Worm (Caenorhabditis elegans): ENCODE results near the gene T27A10.6.

The T27A10.6 gene

DNA sequence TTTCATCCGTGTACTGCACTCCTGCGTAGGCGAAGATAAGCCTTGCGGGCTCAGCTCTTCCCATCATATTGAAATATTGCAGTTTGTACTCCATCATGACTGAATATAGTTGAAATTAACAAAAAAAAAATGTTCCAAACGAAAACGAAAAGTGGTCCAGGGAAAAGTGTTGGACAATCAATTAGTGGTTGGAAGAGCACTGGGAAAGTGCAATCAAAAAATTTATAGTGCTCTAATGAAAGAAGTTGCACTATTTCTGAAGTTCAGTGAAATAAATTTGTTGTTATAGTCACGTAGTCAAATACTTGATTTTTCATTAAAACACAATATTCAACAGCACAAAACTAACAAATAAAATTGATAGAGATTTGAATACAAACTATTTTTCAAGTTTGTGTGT lies 37.5 kb upstream of the T27A10.6 start, which contains the start of gene gst-11 (continued):
- no peak for TF ChIP-seq ets-4 (GFP tag; optimal IDR thresholded peaks at IDR 0.05)
- TF ChIP-seq K11D2.4 (GFP tag; IDR thresholded peaks at IDR 0.05) = no peak
- no peak for TF ChIP-seq let-526 (GFP tag; IDR thresholded peaks at IDR 0.05)
- TF ChIP-seq xnd-1 (tag; optimal IDR thresholded peaks at IDR 0.05) = no peak
- no peak for TF ChIP-seq ztf-22 (GFP tag; optimal IDR thresholded peaks at IDR 0.05)

DNA sequence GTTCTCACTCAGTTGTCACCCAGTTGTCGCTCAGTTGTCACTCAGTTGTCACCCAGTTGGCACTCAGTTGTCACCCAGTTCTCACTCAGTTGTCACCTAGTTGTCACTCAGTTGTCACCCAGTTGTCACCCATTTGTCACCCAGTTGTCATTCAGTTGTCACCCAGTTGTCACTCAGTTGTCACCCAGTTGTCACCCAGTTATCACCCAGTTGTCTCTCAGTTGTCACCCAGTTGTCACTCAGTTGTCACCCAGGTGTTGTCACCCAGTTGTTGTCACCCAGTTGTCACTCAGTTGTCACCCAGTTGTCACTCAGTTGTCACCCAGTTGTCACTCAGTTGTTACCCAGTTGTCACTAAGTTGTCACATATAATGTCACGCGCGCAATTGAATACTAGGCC lies 35.4 kb upstream of the T27A10.6 start:
- TF ChIP-seq madf-3 (GFP tag; IDR thresholded peaks at IDR 0.05) (peak; percentile 39; the same call in 1 of the 2 replicates), F33H1.4 (GFP tag; IDR thresholded peaks at IDR 0.05) (0 out of 2 replicates have a peak, but pooled peaks have one; percentile 6), nfya-2 (GFP tag; IDR thresholded peaks at IDR 0.05) (0 out of 2 replicates have a peak, but pooled peaks have one; percentile 13), nfyb-1 (GFP tag; IDR thresholded peaks at IDR 0.05) (peak; percentile 51; the same call in 1 of the 2 replicates), sea-2 (GFP tag; IDR thresholded peaks at IDR 0.05) (peak; percentile 63; the same call in 1 of the 2 replicates), dox-1 (GFP tag; IDR thresholded peaks at IDR 0.05) (peak; percentile 59; the same call in 1 of the 2 replicates), mcd-1 (GFP tag; IDR thresholded peaks at IDR 0.05) (no peak), aptf-3 (GFP tag; IDR thresholded peaks at IDR 0.05) (peak; percentile 90), B0019.2 (GFP tag; conservative IDR thresholded peaks at IDR 0.05) (peak; percentile 50; the same call in 1 of the 2 replicates), egl-44 (GFP tag; IDR thresholded peaks at IDR 0.05) (peak; percentile 77; the same call in 1 of the 2 replicates), ceh-58 (GFP tag; IDR thresholded peaks at IDR 0.05) (0 out of 2 replicates have a peak, but pooled peaks have one; percentile 84), bed-2 (GFP tag; IDR thresholded peaks at IDR 0.05) (peak; percentile 82; the same call in 1 of the 2 replicates), atf-7 (tag; optimal IDR thresholded peaks at IDR 0.05) (no peak), ztf-25 (GFP tag; IDR thresholded peaks at IDR 0.05) (peak; percentile 63; the same call in 1 of the 2 replicates), ceh-91 (GFP tag; IDR thresholded peaks at IDR 0.05) (0 out of 2 replicates have a peak, but pooled peaks have one; percentile 46), bed-1 (GFP tag; IDR thresholded peaks at IDR 0.05) (0 out of 2 replicates have a peak, but pooled peaks have one; percentile 52), lsl-1 (GFP tag; optimal IDR thresholded peaks at IDR 0.05) (no peak), C06A6.2 (GFP tag; conservative IDR thresholded peaks at IDR 0.05) (0 out of 2 replicates have a peak, but pooled peaks have one; percentile 24), ztf-28 (GFP tag; IDR thresholded peaks at IDR 0.05) (0 out of 2 replicates have a peak, but pooled peaks have one; percentile 26), F23B12.7 (tag; optimal IDR thresholded peaks at IDR 0.05; ENCODE audit: insufficient read depth) (no peak), nhr-120 (GFP tag; IDR thresholded peaks at IDR 0.05) (0 out of 2 replicates have a peak, but pooled peaks have one; percentile 33), zim-3 (tag; optimal IDR thresholded peaks at IDR 0.05) (peak; percentile 42), lin-40 (tag; optimal IDR thresholded peaks at IDR 0.05) (no peak), hsf-1 (GFP tag; IDR thresholded peaks at IDR 0.05) (no peak; the same call in none of the 2 replicates), Y67H2A.10 (GFP tag; conservative IDR thresholded peaks at IDR 0.05) (no peak), hmg-20 (GFP tag; IDR thresholded peaks at IDR 0.05) (peak; percentile 33; the same call in 1 of the 2 replicates), egl-18 (GFP tag; IDR thresholded peaks at IDR 0.05) (0 out of 2 replicates have a peak, but pooled peaks have one; percentile 15), let-526 (GFP tag; IDR thresholded peaks at IDR 0.05) (0 out of 2 replicates have a peak, but pooled peaks have one; percentile 40), attf-3 (GFP tag; conservative IDR thresholded peaks at IDR 0.05) (0 out of 2 replicates have a peak, but pooled peaks have one; percentile 39), cebp-2 (GFP tag; IDR thresholded peaks at IDR 0.05) (0 out of 2 replicates have a peak, but pooled peaks have one; percentile 54), pbrm-1 (GFP tag; IDR thresholded peaks at IDR 0.05) (peak; percentile 45), ekl-4 (GFP tag; IDR thresholded peaks at IDR 0.05) (peak; percentile 74; the same call in 1 of the 2 replicates), F37B4.10 (GFP tag; IDR thresholded peaks at IDR 0.05) (peak; percentile 97), unc-62 (GFP tag; optimal IDR thresholded peaks at IDR 0.05) (peak; percentile 72), ets-4 (GFP tag; optimal IDR thresholded peaks at IDR 0.05) (no peak), lsy-27 (tag; optimal IDR thresholded peaks at IDR 0.05; ENCODE audit: borderline replicate concordance, insufficient read depth) (no peak), Y79H2A.3 (GFP tag; conservative IDR thresholded peaks at IDR 0.05) (no peak), hlh-26 (GFP tag; conservative IDR thresholded peaks at IDR 0.05) (no peak), fkh-3 (tag; optimal IDR thresholded peaks at IDR 0.05) (no peak)
